Worm (Caenorhabditis elegans) whole organism, L4 larva: Measurements from ENCODE around the gene K10D6.3.

Experiments
- F26F4.8 ChIP-seq: fragments of 200-800 bp; sonication (Bioruptor generic); conservative IDR thresholded peaks from 2 replicates; pipeline ENCODE4 v1.3.6; 2022; ENCODE audit warnings: missing genetic modification characterization, missing compliant biosample characterization
- F37D6.2 ChIP-seq: sonication (generic microtip); optimal IDR thresholded peaks from 2 replicates; lab custom pipeline; 2016; ENCODE audit warnings: mild to moderate bottlenecking, missing genetic modification characterization, missing compliant biosample characterization
- F49E8.2 ChIP-seq: sonication (generic microtip); optimal IDR thresholded peaks from 2 replicates; lab custom pipeline; 2016; ENCODE audit warnings: missing compliant biosample characterization, mild to moderate bottlenecking, missing genetic modification characterization, borderline replicate concordance
- R02D3.7 ChIP-seq: fragments of 150-350 bp; sonication (generic microtip); optimal IDR thresholded peaks from 3 replicates; lab custom pipeline; 2014; ENCODE audit warnings: missing biosample characterization, missing genetic modification characterization
- T20F7.1 ChIP-seq: fragments of 200-800 bp; sonication (Bioruptor generic); optimal IDR thresholded peaks from 2 replicates; lab custom pipeline; 2018; ENCODE audit warnings: mild to moderate bottlenecking, missing genetic modification characterization, missing compliant biosample characterization
- T26A8.4 ChIP-seq: fragments of 200-800 bp; sonication (Bioruptor generic); IDR thresholded peaks from 2 replicates; pipeline ENCODE4 v1.3.6; 2022; ENCODE audit warnings: missing genetic modification characterization, missing compliant biosample characterization
- Y48G9A.11 ChIP-seq: fragments of 200-800 bp; sonication (Bioruptor generic); IDR thresholded peaks from 2 replicates; pipeline ENCODE4 v1.3.6; 2022; ENCODE audit warnings: missing genetic modification reagents, missing genetic modification characterization, missing compliant biosample characterization
- ZK546.5 ChIP-seq, 2 experiments: sonication (generic microtip); optimal IDR thresholded peaks; 2 replicates each; lab custom pipeline; 2017; ENCODE audit warnings: missing biosample characterization in 2 of 2, missing genetic modification characterization in 2 of 2
- aha-1 ChIP-seq: fragments of 150-350 bp; peaks from one replicate; lab custom pipeline; 2014; ENCODE audit warnings: missing biosample characterization, missing genetic modification characterization
- aly-2 ChIP-seq: sonication (generic microtip); optimal IDR thresholded peaks from 2 replicates; lab custom pipeline; 2018; ENCODE audit warnings: missing biosample characterization, missing genetic modification characterization
- ces-1 ChIP-seq: fragments of 150-350 bp; sonication (generic microtip); optimal IDR thresholded peaks from 4 replicates; lab custom pipeline; 2014; ENCODE audit warnings: missing biosample characterization, missing genetic modification reagents, missing genetic modification characterization
- ctbp-1 ChIP-seq: fragments of 200-800 bp; sonication (Bioruptor generic); IDR thresholded peaks from 2 replicates; pipeline ENCODE4 v1.3.6; 2022; ENCODE audit warnings: missing genetic modification reagents, missing genetic modification characterization, missing compliant biosample characterization
- daf-16 ChIP-seq, 3 experiments: sonication (generic microtip); optimal IDR thresholded peaks; 2 replicates each; lab custom pipeline; 2016 to 2017; ENCODE audit warnings: missing genetic modification characterization in 3 of 3, missing genetic modification reagents in 3 of 3, mild to moderate bottlenecking in 2 of 3, missing compliant biosample characterization in 2 of 3, missing biosample characterization in 1 of 3, moderate library complexity in 1 of 3
- daf-19 ChIP-seq: fragments of 200-800 bp; sonication (Bioruptor generic); conservative IDR thresholded peaks from 2 replicates; pipeline ENCODE4 v1.3.6; 2022; ENCODE audit warnings: missing genetic modification characterization, missing compliant biosample characterization
- dmd-6 ChIP-seq: fragments of 200-800 bp; sonication (Bioruptor generic); IDR thresholded peaks from 2 replicates; pipeline ENCODE4 v1.3.6; 2022; ENCODE audit warnings: missing genetic modification reagents, missing genetic modification characterization, missing compliant biosample characterization
- dpl-1 ChIP-seq: fragments of 150-350 bp; optimal IDR thresholded peaks from 2 replicates; lab custom pipeline; 2014; ENCODE audit warnings: missing biosample characterization, missing genetic modification reagents, missing genetic modification characterization
- duxl-1 ChIP-seq: sonication (generic microtip); optimal IDR thresholded peaks from 2 replicates; lab custom pipeline; 2016; ENCODE audit warnings: mild to moderate bottlenecking, missing genetic modification characterization, moderate library complexity, missing compliant biosample characterization; ENCODE audit not compliant: poor library complexity
- hlh-11 ChIP-seq: fragments of 200-800 bp; sonication (Bioruptor generic); optimal IDR thresholded peaks from 2 replicates; lab custom pipeline; 2018; ENCODE audit warnings: mild to moderate bottlenecking, missing genetic modification characterization, missing compliant biosample characterization
- hlh-30 ChIP-seq: sonication (generic microtip); optimal IDR thresholded peaks from 2 replicates; lab custom pipeline; 2017; ENCODE audit warnings: antibody characterized with exemption, mild to moderate bottlenecking, missing genetic modification characterization, missing compliant biosample characterization; ENCODE audit not compliant: insufficient read depth
- hmg-1.1 ChIP-seq: fragments of 200-800 bp; sonication (Bioruptor generic); IDR thresholded peaks from 2 replicates; pipeline ENCODE4 v1.3.6; 2022; ENCODE audit warnings: missing genetic modification reagents, missing genetic modification characterization, missing compliant biosample characterization
- lim-7 ChIP-seq: fragments of 200-800 bp; sonication (Bioruptor generic); IDR thresholded peaks from 2 replicates; pipeline ENCODE4 v1.3.6; 2022; ENCODE audit warnings: missing genetic modification characterization, missing compliant biosample characterization
- lin-13 ChIP-seq: fragments of 150-350 bp; optimal IDR thresholded peaks from 2 replicates; lab custom pipeline; 2014; ENCODE audit warnings: missing biosample characterization, missing genetic modification reagents, missing genetic modification characterization
- lin-29 ChIP-seq: fragments of 200-800 bp; sonication (Bioruptor generic); IDR thresholded peaks from 2 replicates; pipeline ENCODE4 v1.3.6; 2022; ENCODE audit warnings: missing genetic modification reagents, missing genetic modification characterization, missing compliant biosample characterization
- lin-39 ChIP-seq: fragments of 150-350 bp; optimal IDR thresholded peaks from 2 replicates; lab custom pipeline; 2014; ENCODE audit warnings: missing biosample characterization, missing genetic modification reagents, missing genetic modification characterization
- lsy-2 ChIP-seq, 2 experiments: fragments of 150-350 bp in 1 of 2; sonication (generic microtip) in 1 of 2; optimal IDR thresholded peaks; 2 replicates each; lab custom pipeline; 2014 to 2017; ENCODE audit warnings: missing biosample characterization in 2 of 2, missing genetic modification characterization in 2 of 2
- madf-5 ChIP-seq, 2 experiments: fragments of 200-800 bp; sonication (Bioruptor generic); IDR thresholded peaks; 2 replicates each; pipeline ENCODE4 v1.3.6; 2022; ENCODE audit warnings: missing compliant biosample characterization in 2 of 2, missing genetic modification characterization in 2 of 2
- madf-9 ChIP-seq: fragments of 200-800 bp; sonication (Bioruptor generic); conservative IDR thresholded peaks from 2 replicates; pipeline ENCODE4 v1.3.6; 2022; ENCODE audit warnings: missing genetic modification reagents, missing genetic modification characterization, missing compliant biosample characterization
- mxl-2 ChIP-seq: fragments of 200-800 bp; sonication (Bioruptor generic); conservative IDR thresholded peaks from 2 replicates; pipeline ENCODE4 v1.3.6; 2022; ENCODE audit warnings: missing genetic modification reagents, missing genetic modification characterization, missing compliant biosample characterization
- mxl-3 ChIP-seq: fragments of 200-800 bp; sonication (Bioruptor generic); optimal IDR thresholded peaks from 2 replicates; lab custom pipeline; 2018; ENCODE audit warnings: mild to moderate bottlenecking, missing genetic modification characterization, missing compliant biosample characterization
- nhr-10 ChIP-seq: fragments of 150-350 bp; optimal IDR thresholded peaks from 2 replicates; lab custom pipeline; 2014; ENCODE audit warnings: missing biosample characterization, missing genetic modification characterization
- nhr-102 ChIP-seq: sonication (generic microtip); optimal IDR thresholded peaks from 2 replicates; lab custom pipeline; 2016; ENCODE audit warnings: mild to moderate bottlenecking, missing genetic modification characterization, moderate library complexity, missing compliant biosample characterization
- nhr-111 ChIP-seq: fragments of 200-800 bp; sonication (Bioruptor generic); optimal IDR thresholded peaks from 2 replicates; lab custom pipeline; 2018; ENCODE audit warnings: mild to moderate bottlenecking, missing genetic modification characterization, missing compliant biosample characterization
- nhr-41 ChIP-seq: fragments of 200-800 bp; sonication (Bioruptor generic); IDR thresholded peaks from 2 replicates; pipeline ENCODE4 v1.3.6; 2022; ENCODE audit warnings: missing genetic modification reagents, missing genetic modification characterization, missing compliant biosample characterization
- nhr-42 ChIP-seq: fragments of 200-800 bp; sonication (Bioruptor generic); IDR thresholded peaks from 2 replicates; pipeline ENCODE4 v1.3.6; 2022; ENCODE audit warnings: missing genetic modification characterization, missing compliant biosample characterization
- nhr-48 ChIP-seq: sonication (generic microtip); optimal IDR thresholded peaks from 2 replicates; lab custom pipeline; 2016; ENCODE audit warnings: mild to moderate bottlenecking, missing genetic modification characterization, missing compliant biosample characterization
- nhr-77 ChIP-seq: fragments of 150-350 bp; optimal IDR thresholded peaks from 2 replicates; lab custom pipeline; 2014; ENCODE audit warnings: missing biosample characterization, missing genetic modification characterization
- pqm-1 ChIP-seq: sonication (generic microtip); optimal IDR thresholded peaks from 2 replicates; lab custom pipeline; 2017; ENCODE audit warnings: missing biosample characterization, missing genetic modification characterization
- rbr-2 ChIP-seq: sonication (generic microtip); optimal IDR thresholded peaks from 2 replicates; lab custom pipeline; 2016; ENCODE audit warnings: missing genotype, missing genetic modification characterization, missing compliant biosample characterization
- sdz-12 ChIP-seq: fragments of 200-800 bp; sonication (Bioruptor generic); optimal IDR thresholded peaks from 2 replicates; lab custom pipeline; 2018; ENCODE audit warnings: mild to moderate bottlenecking, missing genetic modification characterization, missing compliant biosample characterization
- set-16 ChIP-seq: fragments of 200-800 bp; sonication (Bioruptor generic); IDR thresholded peaks from 2 replicates; pipeline ENCODE4 v1.3.6; 2022; ENCODE audit warnings: missing genetic modification reagents, missing genetic modification characterization, missing compliant biosample characterization
- skn-1 ChIP-seq: fragments of 150-350 bp; optimal IDR thresholded peaks from 2 replicates; lab custom pipeline; 2014; ENCODE audit warnings: missing biosample characterization, missing genetic modification characterization
- snpc-1.2 ChIP-seq: fragments of 200-800 bp; sonication (Bioruptor generic); IDR thresholded peaks from 2 replicates; pipeline ENCODE4 v1.3.6; 2022; ENCODE audit warnings: missing genetic modification reagents, missing genetic modification characterization, missing compliant biosample characterization
- snpc-4 ChIP-seq: fragments of 150-350 bp; optimal IDR thresholded peaks from 2 replicates; lab custom pipeline; 2014; ENCODE audit warnings: missing biosample characterization, missing genetic modification characterization
- spr-1 ChIP-seq: sonication (generic microtip); optimal IDR thresholded peaks from 2 replicates; lab custom pipeline; 2016; ENCODE audit warnings: mild to moderate bottlenecking, missing genetic modification characterization, missing compliant biosample characterization
- tag-97 ChIP-seq: fragments of 200-800 bp; sonication (Bioruptor generic); IDR thresholded peaks from 2 replicates; pipeline ENCODE4 v1.3.6; 2022; ENCODE audit warnings: missing genetic modification characterization, missing compliant biosample characterization
- tra-1 ChIP-seq: fragments of 200-800 bp; sonication (Bioruptor generic); IDR thresholded peaks from 2 replicates; pipeline ENCODE4 v1.3.6; 2022; ENCODE audit warnings: missing genetic modification reagents, missing genetic modification characterization, missing compliant biosample characterization
- unc-130 ChIP-seq: sonication (generic microtip); optimal IDR thresholded peaks from 2 replicates; lab custom pipeline; 2016; ENCODE audit warnings: missing genetic modification reagents, missing genetic modification characterization, missing compliant biosample characterization
- unc-62 ChIP-seq, 3 experiments: fragments of 150-350 bp in 1 of 3; sonication (generic microtip); optimal IDR thresholded peaks in 2 of 3; peaks in 1 of 3; 1 replicate in 1 of 3; 2 replicates in 2 of 3; lab custom pipeline; 2014 to 2017; ENCODE audit warnings: missing biosample characterization in 3 of 3, missing genetic modification characterization in 3 of 3, missing genetic modification reagents in 3 of 3, missing genotype in 1 of 3
- zag-1 ChIP-seq: fragments of 150-350 bp; optimal IDR thresholded peaks from 2 replicates; lab custom pipeline; 2014; ENCODE audit warnings: missing biosample characterization, missing genetic modification characterization
- zip-2 ChIP-seq: fragments of 150-350 bp; optimal IDR thresholded peaks from 2 replicates; lab custom pipeline; 2014; ENCODE audit warnings: missing biosample characterization, missing genetic modification characterization
- ztf-11 ChIP-seq: fragments of 150-350 bp; optimal IDR thresholded peaks from 2 replicates; lab custom pipeline; 2014; ENCODE audit warnings: missing biosample characterization, missing genetic modification characterization
- ztf-7 ChIP-seq: fragments of 150-350 bp; optimal IDR thresholded peaks from 2 replicates; lab custom pipeline; 2014; ENCODE audit warnings: missing biosample characterization, missing genetic modification characterization

K10D6.3 gene

ce11 chrV:11235876-11236275 is 35.5 kb downstream of the K10D6.3 start (continued):
- TF ChIP-seq nhr-48 (tag; lab: Kevin White, UChicago) (peak; percentile 19), duxl-1 (no peak), ces-1 (no peak), lin-39 (tag; lab: Kevin White, UChicago) (no peak), hmg-1.1 (no peak), zag-1 (tag; lab: Kevin White, UChicago) (no peak), madf-5 (GFP tag; IDR thresholded peaks at IDR 0.05; lab: Robert Waterston, UW) (no peak), tra-1 (no peak), snpc-4 (tag; lab: Kevin White, UChicago) (no peak), F49E8.2 (tag; lab: Kevin White, UChicago) (no peak), mxl-3 (GFP tag; lab: Kevin White, UChicago) (peak; percentile 23), nhr-111 (GFP tag; lab: Kevin White, UChicago) (no peak), ZK546.5 (tag; optimal IDR thresholded peaks at IDR 0.05; lab: Kevin White, UChicago) (no peak), hlh-30 (no peak), mxl-2 (GFP tag; lab: Robert Waterston, UW) (no peak), ztf-11 (tag; lab: Kevin White, UChicago) (no peak), T20F7.1 (GFP tag; lab: Kevin White, UChicago) (no peak), aly-2 (tag; lab: Kevin White, UChicago) (no peak), daf-19 (GFP tag; lab: Robert Waterston, UW) (no peak), nhr-41 (GFP tag; lab: Robert Waterston, UW) (no peak; the same call in 1 of the 2 replicates), F37D6.2 (no peak), rbr-2 (tag; lab: Kevin White, UChicago) (no peak), lsy-2 (tag; optimal IDR thresholded peaks at IDR 0.05; lab: Kevin White, UChicago) (peak in 1 of 2 experiments; percentile 12), nhr-102 (tag; lab: Kevin White, UChicago) (peak; percentile 24), unc-62 (GFP tag; optimal IDR thresholded peaks at IDR 0.05 in 1 of 2; lab: Kevin White, UChicago) (peak in 1 of 2 experiments; percentile 88), unc-62 (tag; optimal IDR thresholded peaks at IDR 0.05; lab: Kevin White, UChicago) (no peak), hlh-11 (tag; lab: Kevin White, UChicago) (peak; percentile 70), Y48G9A.11 (GFP tag; lab: Robert Waterston, UW) (no peak), lim-7 (GFP tag; lab: Robert Waterston, UW) (no peak), dmd-6 (GFP tag; lab: Robert Waterston, UW) (peak; percentile 54), tag-97 (GFP tag; lab: Robert Waterston, UW) (no peak), nhr-77 (tag; lab: Kevin White, UChicago) (no peak), daf-16 (GFP tag; optimal IDR thresholded peaks at IDR 0.05; lab: Kevin White, UChicago) (no peak), daf-16 (tag; optimal IDR thresholded peaks at IDR 0.05; lab: Kevin White, UChicago) (peak; percentile 33), unc-130 (GFP tag; lab: Kevin White, UChicago) (no peak), ctbp-1 (GFP tag; lab: Robert Waterston, UW) (no peak), zip-2 (no peak), sdz-12 (GFP tag; lab: Kevin White, UChicago) (no peak), R02D3.7 (tag; lab: Kevin White, UChicago) (no peak), snpc-1.2 (GFP tag; lab: Robert Waterston, UW) (no peak), skn-1 (tag; lab: Kevin White, UChicago) (no peak), lin-13 (no peak), madf-9 (GFP tag; lab: Robert Waterston, UW) (no peak), nhr-10 (tag; lab: Kevin White, UChicago) (no peak), dpl-1 (GFP tag; lab: Kevin White, UChicago) (no peak), set-16 (GFP tag; lab: Robert Waterston, UW) (no peak), spr-1 (tag; lab: Kevin White, UChicago) (no peak), ztf-7 (tag; lab: Kevin White, UChicago) (no peak), T26A8.4 (GFP tag; lab: Robert Waterston, UW) (no peak), F26F4.8 (GFP tag; lab: Robert Waterston, UW) (no peak), nhr-42 (0 out of 2 replicates have a peak, but pooled peaks have one; percentile 3), aha-1 (tag; lab: Kevin White, UChicago) (peak; percentile 5), lin-29 (no peak), pqm-1 (peak; percentile 91)
